Worm (Caenorhabditis elegans) whole organism, L2 larva: ENCODE measurements around the gene sma-2.

Experiments
- F13H6.1 ChIP-seq: sonication (generic microtip); optimal IDR thresholded peaks from 2 replicates; lab custom pipeline; 2016; ENCODE audit warnings: missing genetic modification characterization, missing compliant biosample characterization
- ZK546.5 ChIP-seq: sonication (generic microtip); optimal IDR thresholded peaks from 2 replicates; lab custom pipeline; 2017; ENCODE audit warnings: missing biosample characterization, missing genetic modification characterization
- alr-1 ChIP-seq: fragments of 150-350 bp; optimal IDR thresholded peaks from 2 replicates; lab custom pipeline; 2014; ENCODE audit warnings: missing biosample characterization, missing genetic modification characterization
- ceh-82 ChIP-seq: fragments of 150-350 bp; optimal IDR thresholded peaks from 2 replicates; lab custom pipeline; 2014; ENCODE audit warnings: missing biosample characterization, missing genetic modification characterization
- elt-3 ChIP-seq: sonication (generic microtip); optimal IDR thresholded peaks from 2 replicates; lab custom pipeline; 2017; ENCODE audit warnings: missing biosample characterization, missing genetic modification characterization
- lin-13 ChIP-seq: fragments of 150-350 bp; optimal IDR thresholded peaks from 2 replicates; lab custom pipeline; 2014; ENCODE audit warnings: missing biosample characterization, missing genetic modification reagents, missing genetic modification characterization
- lin-39 ChIP-seq: fragments of 150-350 bp; optimal IDR thresholded peaks from 2 replicates; lab custom pipeline; 2014; ENCODE audit warnings: missing biosample characterization, missing genetic modification reagents, missing genetic modification characterization
- lsy-2 ChIP-seq, 2 experiments: fragments of 150-350 bp in 1 of 2; sonication (generic microtip) in 1 of 2; optimal IDR thresholded peaks; 2 replicates each; lab custom pipeline; 2014 to 2017; ENCODE audit warnings: missing biosample characterization in 2 of 2, missing genetic modification characterization in 2 of 2
- mab-5 ChIP-seq: fragments of 150-350 bp; optimal IDR thresholded peaks from 2 replicates; lab custom pipeline; 2014; ENCODE audit warnings: missing biosample characterization, missing genetic modification characterization
- nhr-10 ChIP-seq: sonication (generic microtip); optimal IDR thresholded peaks from 2 replicates; lab custom pipeline; 2017; ENCODE audit warnings: missing biosample characterization, missing genetic modification characterization
- nhr-25 ChIP-seq: fragments of 150-350 bp; sonication (generic microtip); optimal IDR thresholded peaks from 3 replicates; lab custom pipeline; 2014; ENCODE audit warnings: missing biosample characterization, missing genetic modification characterization
- skn-1 ChIP-seq: sonication (generic microtip); optimal IDR thresholded peaks from 2 replicates; lab custom pipeline; 2017; ENCODE audit warnings: missing biosample characterization, missing genetic modification characterization
- unc-39 ChIP-seq: fragments of 150-350 bp; optimal IDR thresholded peaks from 2 replicates; lab custom pipeline; 2014; ENCODE audit warnings: missing biosample characterization, missing genetic modification characterization

DNA sequence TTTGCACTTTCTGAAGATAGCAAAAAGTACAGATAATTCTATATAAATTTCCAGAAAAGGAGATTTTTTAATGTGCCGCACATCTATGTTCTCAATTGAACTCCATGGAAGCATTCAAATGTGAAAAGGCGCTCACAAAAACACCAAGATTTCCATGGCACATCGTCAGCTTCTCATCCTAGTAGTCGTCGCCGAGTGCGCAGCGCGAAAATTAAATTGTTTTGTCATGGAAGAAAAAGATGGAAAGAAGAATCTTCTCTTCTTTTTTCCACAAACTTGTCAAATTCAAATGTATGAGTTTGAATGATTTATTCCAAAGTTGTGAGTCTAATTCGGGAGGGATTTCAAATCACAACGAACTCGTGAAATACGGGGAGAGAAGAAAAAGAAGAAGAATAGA lies 12.1 kb upstream of the sma-2 start:
- no peak for TF ChIP-seq alr-1 (tag; lab: Kevin White, UChicago)
- TF ChIP-seq ZK546.5 (tag; lab: Kevin White, UChicago): no peak
- no peak for TF ChIP-seq lsy-2 (tag; optimal IDR thresholded peaks at IDR 0.05; lab: Kevin White, UChicago)
- no peak for TF ChIP-seq skn-1
- no peak for TF ChIP-seq lin-13 (GFP tag; lab: Kevin White, UChicago)
- TF ChIP-seq F13H6.1 (tag; lab: Kevin White, UChicago): no peak
- no peak for TF ChIP-seq ceh-82
- no peak for TF ChIP-seq mab-5 (tag; lab: Kevin White, UChicago)
- no peak for TF ChIP-seq unc-39 (tag; lab: Kevin White, UChicago)
- no peak for TF ChIP-seq lin-39 (tag; lab: Kevin White, UChicago)
- TF ChIP-seq nhr-25: no peak
- TF ChIP-seq elt-3 (tag; lab: Kevin White, UChicago): no peak
- no peak for TF ChIP-seq nhr-10 (tag; lab: Kevin White, UChicago)
